Worm (Caenorhabditis elegans) whole organism, young adult: Measurements from ENCODE around the gene tag-191.

Experiments
- C06A6.2 ChIP-seq: fragments of 200-800 bp; sonication (Bioruptor generic); conservative IDR thresholded peaks from 2 replicates; pipeline ENCODE4 v1.3.6; 2022; ENCODE audit warnings: missing genetic modification characterization, missing compliant biosample characterization
- D2030.7 ChIP-seq: fragments of 200-800 bp; sonication (Bioruptor generic); IDR thresholded peaks from 2 replicates; pipeline ENCODE4 v1.3.6; 2022; ENCODE audit warnings: missing genetic modification reagents, missing genetic modification characterization, missing compliant biosample characterization
- F22D6.2 ChIP-seq: sonication (generic microtip); optimal IDR thresholded peaks from 2 replicates; lab custom pipeline; 2016; ENCODE audit warnings: mild to moderate bottlenecking, missing genetic modification characterization, missing compliant biosample characterization
- F23B12.7 ChIP-seq: sonication (generic microtip); optimal IDR thresholded peaks from 2 replicates; lab custom pipeline; 2017; ENCODE audit warnings: missing genetic modification characterization, mild to moderate bottlenecking, missing compliant biosample characterization, antibody characterized with exemption, moderate library complexity; ENCODE audit not compliant: insufficient read depth
- K11D2.4 ChIP-seq: fragments of 200-800 bp; sonication (Bioruptor generic); IDR thresholded peaks from 2 replicates; pipeline ENCODE4 v1.3.6; 2022; ENCODE audit warnings: missing genetic modification reagents, missing genetic modification characterization, missing compliant biosample characterization
- T07F8.4 ChIP-seq: sonication (generic microtip); optimal IDR thresholded peaks from 2 replicates; lab custom pipeline; 2016; ENCODE audit warnings: mild to moderate bottlenecking, missing genetic modification characterization, moderate library complexity, missing compliant biosample characterization
- T26A5.8 ChIP-seq: sonication (generic microtip); optimal IDR thresholded peaks from 2 replicates; lab custom pipeline; 2016; ENCODE audit warnings: missing genetic modification characterization, missing compliant biosample characterization
- Y53F4B.3 ChIP-seq: fragments of 200-800 bp; sonication (Bioruptor generic); IDR thresholded peaks from 2 replicates; pipeline ENCODE4 v1.3.6; 2022; ENCODE audit warnings: missing genetic modification reagents, missing genetic modification characterization, missing compliant biosample characterization
- Y53G8AR.9 ChIP-seq: fragments of 200-800 bp; sonication (Bioruptor generic); conservative IDR thresholded peaks from 2 replicates; pipeline ENCODE4 v1.3.6; 2022; ENCODE audit warnings: missing genetic modification reagents, missing genetic modification characterization, missing compliant biosample characterization
- Y95B8A.8 ChIP-seq: fragments of 200-800 bp; sonication (Bioruptor generic); IDR thresholded peaks from 2 replicates; pipeline ENCODE4 v1.3.6; 2022; ENCODE audit warnings: missing genetic modification reagents, missing genetic modification characterization, missing compliant biosample characterization
- ZK185.1 ChIP-seq: sonication (generic microtip); optimal IDR thresholded peaks from 2 replicates; lab custom pipeline; 2016; ENCODE audit warnings: mild to moderate bottlenecking, missing genetic modification characterization, missing compliant biosample characterization; ENCODE audit not compliant: poor library complexity, severe bottlenecking
- akir-1 ChIP-seq: fragments of 200-800 bp; sonication (Bioruptor generic); optimal IDR thresholded peaks from 2 replicates; lab custom pipeline; 2018; ENCODE audit warnings: mild to moderate bottlenecking, missing genetic modification characterization, moderate library complexity, missing compliant biosample characterization
- attf-5 ChIP-seq: fragments of 200-800 bp; sonication (Bioruptor generic); optimal IDR thresholded peaks from 2 replicates; lab custom pipeline; 2018; ENCODE audit warnings: mild to moderate bottlenecking, missing genetic modification characterization, missing compliant biosample characterization
- cebp-1 ChIP-seq, 2 experiments: fragments of 200-800 bp in 1 of 2; sonication (Bioruptor generic) in 1 of 2; sonication (generic microtip) in 1 of 2; IDR thresholded peaks in 1 of 2; optimal IDR thresholded peaks in 1 of 2; 2 replicates each; pipeline versions ENCODE4 v1.3.6 to Lab custom; 2017 to 2022; ENCODE audit warnings: missing compliant biosample characterization in 2 of 2, missing genetic modification characterization in 2 of 2, mild to moderate bottlenecking in 1 of 2, missing genetic modification reagents in 1 of 2, moderate library complexity in 1 of 2
- ceh-100 ChIP-seq: fragments of 200-800 bp; sonication (Bioruptor generic); IDR thresholded peaks from 2 replicates; pipeline ENCODE4 v1.3.6; 2022; ENCODE audit warnings: missing genetic modification reagents, missing genetic modification characterization, missing compliant biosample characterization
- ceh-58 ChIP-seq: fragments of 200-800 bp; sonication (Bioruptor generic); IDR thresholded peaks from 2 replicates; pipeline ENCODE4 v1.3.6; 2022; ENCODE audit warnings: missing genetic modification characterization, missing compliant biosample characterization
- ceh-79 ChIP-seq: sonication (generic microtip); optimal IDR thresholded peaks from 2 replicates; lab custom pipeline; 2017; ENCODE audit warnings: mild to moderate bottlenecking, missing genetic modification characterization, missing compliant biosample characterization
- ceh-91 ChIP-seq: fragments of 200-800 bp; sonication (Bioruptor generic); IDR thresholded peaks from 2 replicates; pipeline ENCODE4 v1.3.6; 2022; ENCODE audit warnings: missing genetic modification reagents, missing genetic modification characterization, missing compliant biosample characterization
- dox-1 ChIP-seq: fragments of 200-800 bp; sonication (Bioruptor generic); IDR thresholded peaks from 2 replicates; pipeline ENCODE4 v1.3.6; 2022; ENCODE audit warnings: missing genetic modification reagents, missing genetic modification characterization, missing compliant biosample characterization
- egrh-3 ChIP-seq: fragments of 200-800 bp; sonication (Bioruptor generic); IDR thresholded peaks from 2 replicates; pipeline ENCODE4 v1.3.6; 2022; ENCODE audit warnings: missing genetic modification reagents, missing genetic modification characterization, missing compliant biosample characterization
- gei-17 ChIP-seq: fragments of 200-800 bp; sonication (Bioruptor generic); optimal IDR thresholded peaks from 2 replicates; lab custom pipeline; 2018; ENCODE audit warnings: mild to moderate bottlenecking, missing genetic modification characterization, missing compliant biosample characterization
- him-1 ChIP-seq: sonication (generic microtip); optimal IDR thresholded peaks from 2 replicates; lab custom pipeline; 2016; ENCODE audit warnings: missing genotype, missing genetic modification reagents, missing genetic modification characterization, missing compliant biosample characterization
- hlh-12 ChIP-seq: sonication (generic microtip); optimal IDR thresholded peaks from 2 replicates; lab custom pipeline; 2016; ENCODE audit warnings: missing genetic modification characterization, missing compliant biosample characterization
- hmg-1.2 ChIP-seq: fragments of 200-800 bp; sonication (Bioruptor generic); IDR thresholded peaks from 2 replicates; pipeline ENCODE4 v1.3.6; 2022; ENCODE audit warnings: missing genetic modification reagents, missing genetic modification characterization, missing compliant biosample characterization
- hmg-20 ChIP-seq: fragments of 200-800 bp; sonication (Bioruptor generic); IDR thresholded peaks from 2 replicates; pipeline ENCODE4 v1.3.6; 2022; ENCODE audit warnings: missing genetic modification reagents, missing genetic modification characterization, missing compliant biosample characterization
- let-526 ChIP-seq: fragments of 200-800 bp; sonication (Bioruptor generic); IDR thresholded peaks from 2 replicates; pipeline ENCODE4 v1.3.6; 2022; ENCODE audit warnings: missing genetic modification reagents, missing genetic modification characterization, missing compliant biosample characterization
- lin-26 ChIP-seq: fragments of 200-800 bp; sonication (Bioruptor generic); IDR thresholded peaks from 2 replicates; pipeline ENCODE4 v1.3.6; 2022; ENCODE audit warnings: missing genetic modification reagents, missing genetic modification characterization, missing compliant biosample characterization
- lin-35 ChIP-seq, 3 experiments: fragments of 150-350 bp in 2 of 3; sonication (generic microtip) in 1 of 3; optimal IDR thresholded peaks; 2 replicates each; lab custom pipeline; 2014 to 2018; ENCODE audit warnings: missing biosample characterization in 3 of 3, missing genetic modification characterization in 3 of 3, missing genetic modification reagents in 3 of 3
- lir-1 ChIP-seq: fragments of 200-800 bp; sonication (Bioruptor generic); conservative IDR thresholded peaks from 2 replicates; pipeline ENCODE4 v1.3.6; 2022; ENCODE audit warnings: missing genetic modification reagents, missing genetic modification characterization, missing compliant biosample characterization
- madf-8 ChIP-seq: fragments of 200-800 bp; sonication (Bioruptor generic); conservative IDR thresholded peaks from 2 replicates; pipeline ENCODE4 v1.3.6; 2022; ENCODE audit warnings: missing genetic modification reagents, missing genetic modification characterization, missing compliant biosample characterization
- mcd-1 ChIP-seq: fragments of 200-800 bp; sonication (Bioruptor generic); IDR thresholded peaks from 2 replicates; pipeline ENCODE4 v1.3.6; 2022; ENCODE audit warnings: missing genetic modification reagents, missing genetic modification characterization, missing compliant biosample characterization
- mxl-1 ChIP-seq: sonication (generic microtip); optimal IDR thresholded peaks from 2 replicates; lab custom pipeline; 2016; ENCODE audit warnings: missing genetic modification characterization, missing compliant biosample characterization
- nfyb-1 ChIP-seq: fragments of 200-800 bp; sonication (Bioruptor generic); IDR thresholded peaks from 2 replicates; pipeline ENCODE4 v1.3.6; 2022; ENCODE audit warnings: missing genetic modification reagents, missing genetic modification characterization, missing compliant biosample characterization
- nhr-80 ChIP-seq: sonication (generic microtip); optimal IDR thresholded peaks from 2 replicates; lab custom pipeline; 2016; ENCODE audit warnings: missing genetic modification characterization, missing compliant biosample characterization
- pbrm-1 ChIP-seq: fragments of 200-800 bp; sonication (Bioruptor generic); IDR thresholded peaks from 2 replicates; pipeline ENCODE4 v1.3.6; 2022; ENCODE audit warnings: missing genetic modification reagents, missing genetic modification characterization, missing compliant biosample characterization
- rcor-1 ChIP-seq: fragments of 200-800 bp; sonication (Bioruptor generic); IDR thresholded peaks from 2 replicates; pipeline ENCODE4 v1.3.6; 2022; ENCODE audit warnings: missing genetic modification reagents, missing genetic modification characterization, missing compliant biosample characterization
- rec-8 ChIP-seq, 2 experiments: sonication (generic microtip); optimal IDR thresholded peaks; 2 replicates each; lab custom pipeline; 2016; ENCODE audit warnings: mild to moderate bottlenecking in 2 of 2, missing genetic modification characterization in 2 of 2, missing genetic modification reagents in 2 of 2, missing genotype in 2 of 2, missing biosample characterization in 1 of 2, missing compliant biosample characterization in 1 of 2, moderate library complexity in 1 of 2
- repo-1 ChIP-seq: sonication (generic microtip); optimal IDR thresholded peaks from 2 replicates; lab custom pipeline; 2017; ENCODE audit warnings: mild to moderate bottlenecking, missing genetic modification characterization, missing compliant biosample characterization
- rpc-1 ChIP-seq, 2 experiments: fragments of 150-350 bp in 1 of 2; sonication (generic microtip) in 1 of 2; optimal IDR thresholded peaks; 2 replicates each; lab custom pipeline; 2014 to 2018; ENCODE audit warnings: missing biosample characterization in 1 of 2, missing genetic modification characterization in 1 of 2, missing genetic modification reagents in 1 of 2, missing genotype in 1 of 2
- sea-2 ChIP-seq: fragments of 200-800 bp; sonication (Bioruptor generic); IDR thresholded peaks from 2 replicates; pipeline ENCODE4 v1.3.6; 2022; ENCODE audit warnings: missing genetic modification characterization, missing compliant biosample characterization
- tbp1 ChIP-seq: fragments of 200-800 bp; sonication (Bioruptor generic); optimal IDR thresholded peaks from 2 replicates; lab custom pipeline; 2018; ENCODE audit warnings: mild to moderate bottlenecking, missing genetic modification characterization, missing compliant biosample characterization
- zfh-2 ChIP-seq: fragments of 200-800 bp; sonication (Bioruptor generic); conservative IDR thresholded peaks from 2 replicates; pipeline ENCODE4 v1.3.6; 2022; ENCODE audit warnings: missing genetic modification reagents, missing genetic modification characterization, missing compliant biosample characterization
- ztf-22 ChIP-seq: fragments of 200-800 bp; sonication (Bioruptor generic); optimal IDR thresholded peaks from 2 replicates; lab custom pipeline; 2018; ENCODE audit warnings: mild to moderate bottlenecking, missing genetic modification characterization, moderate library complexity, missing compliant biosample characterization
- ztf-28 ChIP-seq: fragments of 200-800 bp; sonication (Bioruptor generic); IDR thresholded peaks from 2 replicates; pipeline ENCODE4 v1.3.6; 2022; ENCODE audit warnings: missing genetic modification reagents, missing genetic modification characterization, missing compliant biosample characterization

tag-191 gene

ce11 chrV:14525089-14525488, 11.1 kb downstream of the tag-191 start, which contains the start of gene hda-1 (continued):
- TF ChIP-seq Y53G8AR.9 (GFP tag; lab: Robert Waterston, UW), result no peak

- TF ChIP-seq F23B12.7 (tag; lab: Kevin White, UChicago) (peak; percentile 64), nhr-80 (tag; lab: Kevin White, UChicago) (peak; percentile 60), rpc-1 (optimal IDR thresholded peaks at IDR 0.05; lab: Kevin White, UChicago) (no peak), rpc-1 (tag; optimal IDR thresholded peaks at IDR 0.05; lab: Kevin White, UChicago) (no peak), ceh-91 (GFP tag; lab: Robert Waterston, UW) (no peak), K11D2.4 (GFP tag; lab: Robert Waterston, UW) (no peak), hmg-20 (no peak), C06A6.2 (no peak), let-526 (GFP tag; lab: Robert Waterston, UW) (no peak), him-1 (no peak), dox-1 (GFP tag; lab: Robert Waterston, UW) (peak; percentile 46; the same call in 1 of the 2 replicates), repo-1 (tag; lab: Kevin White, UChicago) (no peak), mcd-1 (GFP tag; lab: Robert Waterston, UW) (peak; percentile 50), madf-8 (GFP tag; lab: Robert Waterston, UW) (no peak), tbp1 (GFP tag; lab: Kevin White, UChicago) (peak; percentile 28), rec-8 (tag; optimal IDR thresholded peaks at IDR 0.05; lab: Kevin White, UChicago) (no peak), hmg-1.2 (GFP tag; lab: Robert Waterston, UW) (peak; percentile 12; the same call in 1 of the 2 replicates), akir-1 (no peak), zfh-2 (GFP tag; lab: Robert Waterston, UW) (no peak), lin-35 (GFP tag; optimal IDR thresholded peaks at IDR 0.05; lab: Kevin White, UChicago) (peak in 1 of 3 experiments; percentile 38), cebp-1 (GFP tag; IDR thresholded peaks at IDR 0.05; lab: Robert Waterston, UW) (no peak), cebp-1 (tag; optimal IDR thresholded peaks at IDR 0.05; lab: Kevin White, UChicago) (peak; percentile 13), ztf-28 (no peak), D2030.7 (GFP tag; lab: Robert Waterston, UW) (peak; percentile 27; the same call in 1 of the 2 replicates), T07F8.4 (tag; lab: Kevin White, UChicago) (no peak), ztf-22 (GFP tag; lab: Kevin White, UChicago) (no peak), ceh-100 (GFP tag; lab: Robert Waterston, UW) (peak; percentile 53; the same call in 1 of the 2 replicates), gei-17 (no peak), T26A5.8 (tag; lab: Kevin White, UChicago) (no peak), ZK185.1 (tag; lab: Kevin White, UChicago) (peak; percentile 57), mxl-1 (no peak), sea-2 (GFP tag; lab: Robert Waterston, UW) (no peak), ceh-79 (tag; lab: Kevin White, UChicago) (no peak), Y53F4B.3 (no peak), hlh-12 (tag; lab: Kevin White, UChicago) (no peak), ceh-58 (GFP tag; lab: Robert Waterston, UW) (no peak), lin-26 (GFP tag; lab: Robert Waterston, UW) (peak; percentile 52; the same call in 1 of the 2 replicates), pbrm-1 (GFP tag; lab: Robert Waterston, UW) (0 out of 2 replicates have a peak, but pooled peaks have one; percentile 12), F22D6.2 (tag; lab: Kevin White, UChicago) (no peak), attf-5 (peak; percentile 81), egrh-3 (GFP tag; lab: Robert Waterston, UW) (no peak), nfyb-1 (peak; percentile 26; the same call in 1 of the 2 replicates), lir-1 (no peak), rcor-1 (GFP tag; lab: Robert Waterston, UW) (0 out of 2 replicates have a peak, but pooled peaks have one; percentile 24), Y95B8A.8 (GFP tag; lab: Robert Waterston, UW) (no peak)
Observed at ce11 chrV:14523788-14524582, 12.2 kb downstream of the tag-191 start, which contains the start of gene ril-1. ril-1 (minus strand) TSS chrV:14524129.
